Fruit fly (Drosophila melanogaster): ENCODE results near the gene HBS1.

DNA sequence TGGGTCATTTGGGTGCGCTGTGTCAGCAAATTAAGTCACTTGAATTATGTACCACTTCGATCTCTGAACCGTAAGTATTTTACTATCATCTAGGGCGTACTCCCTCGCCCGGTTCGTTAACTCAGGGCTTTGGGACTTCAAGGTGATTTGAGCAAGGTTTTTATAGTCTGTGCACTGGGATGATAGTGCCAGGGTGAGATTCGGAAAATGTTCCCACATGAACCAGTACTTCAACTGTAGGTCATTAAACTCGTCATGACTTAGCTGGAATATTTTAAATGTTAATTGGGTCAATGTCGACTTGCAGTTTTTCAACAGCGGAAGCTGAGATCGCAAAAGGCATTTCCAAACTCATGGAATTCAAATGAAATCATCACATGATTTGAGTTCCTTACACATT, 9.5 kb downstream of the HBS1 start, which contains the start of gene CNMa:
- no peak for TF ChIP-seq EcR (GFP tag; optimal IDR thresholded peaks at IDR 0.05)
- no peak for TF ChIP-seq CG4496 (GFP tag; IDR thresholded peaks at IDR 0.05)
- no peak for TF ChIP-seq CG8301 (tag; optimal IDR thresholded peaks at IDR 0.05)
- TF ChIP-seq CG12605 (GFP tag; IDR thresholded peaks at IDR 0.05): no peak
- TF ChIP-seq CG34367 (tag; optimal IDR thresholded peaks at IDR 0.05): no peak
- no peak for TF ChIP-seq D1 (tag; optimal IDR thresholded peaks at IDR 0.05)
- TF ChIP-seq gl (tag; optimal IDR thresholded peaks at IDR 0.05): no peak
- no peak for TF ChIP-seq Pif1B (GFP tag; optimal IDR thresholded peaks at IDR 0.05)
- no peak for TF ChIP-seq CG17806 (tag; optimal IDR thresholded peaks at IDR 0.05)
- no peak for TF ChIP-seq Ets98B (GFP tag; IDR thresholded peaks at IDR 0.05)
- no peak for TF ChIP-seq CG15710 (tag; optimal IDR thresholded peaks at IDR 0.05)
